Worm (Caenorhabditis elegans) whole organism, L2 larva: Measurements from ENCODE around the gene rps-2.
A peak's percentile ranks its signal among the peaks of the same experiment; 100 is the strongest.

Experiments
- C34F6.9 ChIP-seq: fragments of 150-350 bp; optimal IDR thresholded peaks from 2 replicates; lab custom pipeline; 2014; ENCODE audit warnings: missing biosample characterization, missing genetic modification characterization
- F13H6.1 ChIP-seq: sonication (generic microtip); optimal IDR thresholded peaks from 2 replicates; lab custom pipeline; 2016; ENCODE audit warnings: missing genetic modification characterization, missing compliant biosample characterization
- Y55F3AM.14 ChIP-seq: fragments of 200-800 bp; sonication (Bioruptor generic); optimal IDR thresholded peaks from 2 replicates; lab custom pipeline; 2018; ENCODE audit warnings: mild to moderate bottlenecking, missing genetic modification characterization, missing compliant biosample characterization
- ZK546.5 ChIP-seq: sonication (generic microtip); optimal IDR thresholded peaks from 2 replicates; lab custom pipeline; 2017; ENCODE audit warnings: missing biosample characterization, missing genetic modification characterization
- alr-1 ChIP-seq: fragments of 150-350 bp; optimal IDR thresholded peaks from 2 replicates; lab custom pipeline; 2014; ENCODE audit warnings: missing biosample characterization, missing genetic modification characterization
- ama-1 ChIP-seq: fragments of 150-350 bp; optimal IDR thresholded peaks from 2 replicates; lab custom pipeline; 2018; ENCODE audit warnings: inconsistent platforms
- blmp-1 ChIP-seq: sonication (generic microtip); optimal IDR thresholded peaks from 2 replicates; lab custom pipeline; 2017; ENCODE audit warnings: missing genetic modification characterization, mild to moderate bottlenecking, missing compliant biosample characterization, antibody characterized with exemption, moderate library complexity; ENCODE audit not compliant: insufficient read depth
- ceh-16 ChIP-seq: fragments of 150-350 bp; optimal IDR thresholded peaks from 2 replicates; lab custom pipeline; 2014; ENCODE audit warnings: missing biosample characterization, missing genetic modification characterization
- ceh-82 ChIP-seq: fragments of 150-350 bp; optimal IDR thresholded peaks from 2 replicates; lab custom pipeline; 2014; ENCODE audit warnings: missing biosample characterization, missing genetic modification characterization
- crh-2 ChIP-seq: sonication (generic microtip); optimal IDR thresholded peaks from 2 replicates; lab custom pipeline; 2017; ENCODE audit warnings: missing biosample characterization, missing genetic modification characterization
- dmd-4 ChIP-seq: sonication (generic microtip); optimal IDR thresholded peaks from 2 replicates; lab custom pipeline; 2017; ENCODE audit warnings: missing biosample characterization, missing genetic modification characterization
- egl-27 ChIP-seq: sonication (generic microtip); optimal IDR thresholded peaks from 3 replicates; lab custom pipeline; 2017; ENCODE audit warnings: missing biosample characterization, missing genetic modification reagents, missing genetic modification characterization
- fos-1 ChIP-seq: fragments of 150-350 bp; optimal IDR thresholded peaks from 2 replicates; lab custom pipeline; 2014; ENCODE audit warnings: missing biosample characterization, missing genetic modification characterization
- gmeb-1 ChIP-seq: fragments of 150-350 bp; optimal IDR thresholded peaks from 2 replicates; lab custom pipeline; 2014; ENCODE audit warnings: missing biosample characterization, missing genetic modification characterization
- lin-11 ChIP-seq: fragments of 150-350 bp; sonication (generic microtip); optimal IDR thresholded peaks from 2 replicates; lab custom pipeline; 2014; ENCODE audit warnings: missing biosample characterization, missing genetic modification characterization, inconsistent platforms, mixed read lengths
- lin-13 ChIP-seq: fragments of 150-350 bp; optimal IDR thresholded peaks from 2 replicates; lab custom pipeline; 2014; ENCODE audit warnings: missing biosample characterization, missing genetic modification reagents, missing genetic modification characterization
- lin-39 ChIP-seq: fragments of 150-350 bp; optimal IDR thresholded peaks from 2 replicates; lab custom pipeline; 2014; ENCODE audit warnings: missing biosample characterization, missing genetic modification reagents, missing genetic modification characterization
- lsy-2 ChIP-seq, 2 experiments: fragments of 150-350 bp in 1 of 2; sonication (generic microtip) in 1 of 2; optimal IDR thresholded peaks; 2 replicates each; lab custom pipeline; 2014 to 2017; ENCODE audit warnings: missing biosample characterization in 2 of 2, missing genetic modification characterization in 2 of 2
- mab-5 ChIP-seq: fragments of 150-350 bp; optimal IDR thresholded peaks from 2 replicates; lab custom pipeline; 2014; ENCODE audit warnings: missing biosample characterization, missing genetic modification characterization
- mbf-1 ChIP-seq: sonication (generic microtip); optimal IDR thresholded peaks from 2 replicates; lab custom pipeline; 2017; ENCODE audit warnings: missing biosample characterization, missing genetic modification characterization
- mdl-1 ChIP-seq, 2 experiments: fragments of 150-350 bp in 1 of 2; sonication (generic microtip) in 1 of 2; optimal IDR thresholded peaks; 2 replicates each; lab custom pipeline; 2017; ENCODE audit warnings: missing biosample characterization in 2 of 2, missing genetic modification characterization in 2 of 2
- nhr-10 ChIP-seq: sonication (generic microtip); optimal IDR thresholded peaks from 2 replicates; lab custom pipeline; 2017; ENCODE audit warnings: missing biosample characterization, missing genetic modification characterization
- nhr-11 ChIP-seq: fragments of 150-350 bp; optimal IDR thresholded peaks from 2 replicates; lab custom pipeline; 2014; ENCODE audit warnings: missing biosample characterization, missing genetic modification characterization
- nhr-12 ChIP-seq: fragments of 150-350 bp; optimal IDR thresholded peaks from 2 replicates; lab custom pipeline; 2014; ENCODE audit warnings: missing biosample characterization, missing genetic modification characterization
- nhr-129 ChIP-seq: fragments of 150-350 bp; optimal IDR thresholded peaks from 2 replicates; lab custom pipeline; 2014; ENCODE audit warnings: missing biosample characterization, missing genetic modification characterization
- nhr-21 ChIP-seq: fragments of 150-350 bp; optimal IDR thresholded peaks from 2 replicates; lab custom pipeline; 2014; ENCODE audit warnings: missing biosample characterization, missing genetic modification characterization
- nhr-23 ChIP-seq: fragments of 150-350 bp; optimal IDR thresholded peaks from 2 replicates; lab custom pipeline; 2014; ENCODE audit warnings: missing biosample characterization, missing genetic modification reagents, missing genetic modification characterization
- nhr-237 ChIP-seq: fragments of 150-350 bp; optimal IDR thresholded peaks from 2 replicates; lab custom pipeline; 2014; ENCODE audit warnings: missing biosample characterization, missing genetic modification characterization
- nhr-25 ChIP-seq: fragments of 150-350 bp; sonication (generic microtip); optimal IDR thresholded peaks from 3 replicates; lab custom pipeline; 2014; ENCODE audit warnings: missing biosample characterization, missing genetic modification characterization
- nhr-6 ChIP-seq: fragments of 150-350 bp; optimal IDR thresholded peaks from 2 replicates; lab custom pipeline; 2014; ENCODE audit warnings: missing biosample characterization, missing genetic modification characterization
- nhr-77 ChIP-seq: fragments of 150-350 bp; optimal IDR thresholded peaks from 2 replicates; lab custom pipeline; 2014; ENCODE audit warnings: missing biosample characterization, missing genetic modification characterization
- peb-1 ChIP-seq: fragments of 150-350 bp; optimal IDR thresholded peaks from 2 replicates; lab custom pipeline; 2014; ENCODE audit warnings: missing biosample characterization, missing genetic modification characterization
- sem-4 ChIP-seq: fragments of 150-350 bp; optimal IDR thresholded peaks from 2 replicates; lab custom pipeline; 2014; ENCODE audit warnings: missing biosample characterization, missing genetic modification reagents, missing genetic modification characterization
- skn-1 ChIP-seq: sonication (generic microtip); optimal IDR thresholded peaks from 2 replicates; lab custom pipeline; 2017; ENCODE audit warnings: missing biosample characterization, missing genetic modification characterization
- sma-3 ChIP-seq: sonication (generic microtip); optimal IDR thresholded peaks from 2 replicates; lab custom pipeline; 2016; ENCODE audit warnings: missing genetic modification reagents, missing genetic modification characterization, missing compliant biosample characterization
- sma-9 ChIP-seq, 2 experiments: fragments of 150-350 bp in 1 of 2; sonication (generic microtip) in 1 of 2; optimal IDR thresholded peaks; 2 replicates each; lab custom pipeline; 2014 to 2016; ENCODE audit warnings: missing genetic modification characterization in 2 of 2, mild to moderate bottlenecking in 1 of 2, missing biosample characterization in 1 of 2, missing compliant biosample characterization in 1 of 2, missing genetic modification reagents in 1 of 2, moderate library complexity in 1 of 2
- snpc-4 ChIP-seq: fragments of 150-350 bp; optimal IDR thresholded peaks from 2 replicates; lab custom pipeline; 2014; ENCODE audit warnings: missing biosample characterization, missing genetic modification characterization
- unc-39 ChIP-seq: fragments of 150-350 bp; optimal IDR thresholded peaks from 2 replicates; lab custom pipeline; 2014; ENCODE audit warnings: missing biosample characterization, missing genetic modification characterization
- unc-55 ChIP-seq: fragments of 150-350 bp; sonication (generic microtip); optimal IDR thresholded peaks from 3 replicates; lab custom pipeline; 2014; ENCODE audit warnings: missing biosample characterization, missing genetic modification reagents, missing genetic modification characterization
- unc-62 ChIP-seq: fragments of 150-350 bp; optimal IDR thresholded peaks from 2 replicates; lab custom pipeline; 2014; ENCODE audit warnings: missing biosample characterization, missing genetic modification reagents, missing genetic modification characterization
- zag-1 ChIP-seq: fragments of 150-350 bp; optimal IDR thresholded peaks from 2 replicates; lab custom pipeline; 2014; ENCODE audit warnings: missing biosample characterization, missing genetic modification characterization
- ztf-4 ChIP-seq: fragments of 150-350 bp; optimal IDR thresholded peaks from 2 replicates; lab custom pipeline; 2014; ENCODE audit warnings: missing biosample characterization, missing genetic modification characterization

rps-2 gene

DNA sequence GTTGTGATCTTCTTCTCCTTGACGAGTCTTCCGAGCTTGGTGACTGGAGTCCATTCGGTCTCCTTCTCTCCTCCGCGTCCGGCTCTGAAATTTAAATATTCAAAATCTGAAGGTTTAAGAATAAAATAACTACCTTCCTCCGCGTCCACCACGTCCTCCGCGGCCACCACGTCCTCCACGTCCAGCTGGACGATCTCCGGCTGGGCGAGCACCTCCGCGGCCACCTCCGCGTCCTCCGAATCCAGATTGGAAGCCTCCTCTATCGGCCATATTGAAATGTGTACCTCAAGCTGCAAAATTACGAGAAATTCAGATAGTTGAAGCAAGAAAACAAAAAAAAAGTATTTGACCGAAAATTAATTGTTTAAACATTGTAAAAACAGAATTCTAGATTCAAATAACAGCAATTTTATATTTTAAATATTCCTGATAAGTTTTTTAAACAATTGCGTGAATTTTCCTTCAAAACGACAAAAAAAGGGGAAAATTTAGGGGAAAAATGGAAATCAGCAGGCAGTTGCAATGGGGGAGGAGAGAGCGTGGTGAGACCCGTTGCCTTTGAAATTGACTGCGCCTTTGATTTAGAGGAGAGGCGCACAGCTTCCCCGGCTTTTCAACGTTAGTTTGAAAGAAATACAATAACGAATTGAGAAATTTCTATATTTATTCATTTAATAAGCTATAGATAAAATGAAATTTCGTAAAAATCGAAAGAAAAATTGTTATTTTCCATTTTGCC is at the start of gene rps-2:
TSS of gene rps-2 (minus strand) at position 290 of the 739 bp plus-strand sequence.
- TF ChIP-seq crh-2 (tag; lab: Kevin White, UChicago) (no peak), mdl-1 (tag; optimal IDR thresholded peaks at IDR 0.05; lab: Kevin White, UChicago) (no peak), C34F6.9 (peak; percentile 50), snpc-4 (tag; lab: Kevin White, UChicago) (no peak), mab-5 (tag; lab: Kevin White, UChicago) (no peak), unc-62 (no peak), gmeb-1 (no peak), peb-1 (tag; lab: Kevin White, UChicago) (no peak), blmp-1 (tag; lab: Kevin White, UChicago) (no peak), lin-39 (tag; lab: Kevin White, UChicago) (no peak), ceh-82 (tag; lab: Kevin White, UChicago) (no peak), ama-1 (no peak), mbf-1 (tag; lab: Kevin White, UChicago) (no peak), ceh-16 (tag; lab: Kevin White, UChicago) (no peak), unc-39 (tag; lab: Kevin White, UChicago) (no peak), zag-1 (no peak), sma-9 (GFP tag; optimal IDR thresholded peaks at IDR 0.05; lab: Kevin White, UChicago) (no peak), sma-9 (tag; optimal IDR thresholded peaks at IDR 0.05; lab: Kevin White, UChicago) (no peak), unc-55 (GFP tag; lab: Kevin White, UChicago) (no peak), nhr-77 (tag; lab: Kevin White, UChicago) (no peak), sem-4 (tag; lab: Kevin White, UChicago) (no peak), skn-1 (tag; lab: Kevin White, UChicago) (no peak), nhr-6 (tag; lab: Kevin White, UChicago) (no peak), nhr-21 (tag; lab: Kevin White, UChicago) (no peak), F13H6.1 (tag; lab: Kevin White, UChicago) (no peak), fos-1 (tag; lab: Kevin White, UChicago) (peak; percentile 1), egl-27 (tag; lab: Kevin White, UChicago) (no peak), ztf-4 (tag; lab: Kevin White, UChicago) (no peak), ZK546.5 (tag; lab: Kevin White, UChicago) (no peak), lin-13 (peak; percentile 28), alr-1 (tag; lab: Kevin White, UChicago) (no peak), lin-11 (no peak), nhr-11 (tag; lab: Kevin White, UChicago) (no peak), nhr-237 (no peak), nhr-129 (tag; lab: Kevin White, UChicago) (peak; percentile 10), dmd-4 (tag; lab: Kevin White, UChicago) (no peak), nhr-23 (tag; lab: Kevin White, UChicago) (no peak), nhr-12 (tag; lab: Kevin White, UChicago) (no peak), lsy-2 (tag; optimal IDR thresholded peaks at IDR 0.05; lab: Kevin White, UChicago) (peak in 1 of 2 experiments; percentile 32), Y55F3AM.14 (GFP tag; lab: Kevin White, UChicago) (no peak), nhr-10 (tag; lab: Kevin White, UChicago) (no peak)

DNA sequence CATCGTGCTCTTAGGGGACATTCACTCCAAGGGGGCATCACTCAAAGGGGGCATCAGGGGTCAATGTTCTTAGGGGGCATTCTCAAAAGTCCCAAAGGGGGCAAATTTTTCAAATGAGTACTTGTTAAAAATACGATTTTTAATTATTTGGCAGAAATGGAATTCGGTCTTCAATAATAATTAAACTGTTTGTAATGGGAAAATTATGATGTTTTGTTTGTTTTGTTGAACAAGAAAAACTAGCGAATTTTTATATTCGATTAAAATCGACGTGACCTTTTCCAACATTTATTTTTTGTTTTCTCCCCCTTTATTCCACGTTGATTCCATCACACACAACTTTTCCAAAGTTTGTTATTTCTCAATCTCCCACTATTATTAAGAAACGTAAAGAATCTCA is 40.8 kb upstream of the rps-2 start, which contains the start of gene F57H12.5:
TSS of gene F57H12.5 (plus strand) at position 301 of the 400 bp plus-strand sequence.
- TF ChIP-seq unc-55 (GFP tag; lab: Kevin White, UChicago): no peak
- no peak for TF ChIP-seq ztf-4 (tag; lab: Kevin White, UChicago)
- no peak for TF ChIP-seq mdl-1 (tag; optimal IDR thresholded peaks at IDR 0.05; lab: Kevin White, UChicago)
- TF ChIP-seq sma-9 (GFP tag; optimal IDR thresholded peaks at IDR 0.05; lab: Kevin White, UChicago): no peak
- TF ChIP-seq sma-9 (tag; optimal IDR thresholded peaks at IDR 0.05; lab: Kevin White, UChicago): no peak
- TF ChIP-seq lin-11: no peak
- TF ChIP-seq blmp-1 (tag; lab: Kevin White, UChicago): no peak
- no peak for TF ChIP-seq ZK546.5 (tag; lab: Kevin White, UChicago)
- no peak for TF ChIP-seq sem-4 (tag; lab: Kevin White, UChicago)
- no peak for TF ChIP-seq nhr-11 (tag; lab: Kevin White, UChicago)
- no peak for TF ChIP-seq sma-3
- no peak for TF ChIP-seq skn-1 (tag; lab: Kevin White, UChicago)
- no peak for TF ChIP-seq unc-39 (tag; lab: Kevin White, UChicago)
- TF ChIP-seq nhr-25 (tag; lab: Kevin White, UChicago): no peak
